Fruit fly (Drosophila melanogaster) S2 (cell line): ENCODE results near the gene VhaM9.7-c.

ENCODE experiments used
- CG8478 ChIP-seq: fragments of >200 bp; optimal IDR thresholded peaks from 2 replicates; lab custom pipeline; 2018
- CTCF ChIP-seq, 2 experiments: fragments of >200 bp; optimal IDR thresholded peaks; 2 replicates each; lab custom pipeline; 2018

- TF ChIP-seq CG8478 (lab: Kevin White, UChicago) (no peak), CTCF (optimal IDR thresholded peaks at IDR 0.05; lab: Kevin White, UChicago) (no peak)
Observed at dm6 chr3L:4187930-4188523, 1.4 kb upstream of the VhaM9.7-c start, which contains the start of the genes Teh2 and tipE.
